Worm (Caenorhabditis elegans): ENCODE data around the gene nhr-235.

nhr-235 gene

ce11 chrII:12626120-12626624, 14.3 kb upstream of the nhr-235 start:
- no peak for TF ChIP-seq unc-62 (GFP tag; optimal IDR thresholded peaks at IDR 0.05)

DNA sequence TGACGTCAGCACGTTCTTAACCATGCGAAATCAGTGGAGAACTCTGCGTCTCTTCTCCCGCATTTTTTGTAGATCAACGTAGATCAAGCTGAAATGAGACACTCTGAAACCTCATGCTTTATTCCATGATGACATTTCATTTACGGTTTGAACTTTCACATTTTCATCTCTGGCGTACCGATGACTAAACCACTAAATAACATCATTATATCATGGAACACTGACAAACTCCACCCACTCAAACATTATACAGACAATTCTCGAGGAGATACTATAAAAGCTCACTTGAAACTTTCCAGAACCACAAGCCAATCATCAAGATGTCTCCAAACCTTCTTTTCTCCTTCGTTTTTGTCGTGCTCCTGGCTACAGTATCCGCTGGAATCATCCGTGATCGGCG, 13.6 kb upstream of the nhr-235 start, which contains the start of gene nspe-7:
Gene nspe-7, plus strand, starts transcription at position 301 of the 400 bp plus-strand sequence.
- TF ChIP-seq unc-62 (GFP tag; optimal IDR thresholded peaks at IDR 0.05) = no peak

DNA sequence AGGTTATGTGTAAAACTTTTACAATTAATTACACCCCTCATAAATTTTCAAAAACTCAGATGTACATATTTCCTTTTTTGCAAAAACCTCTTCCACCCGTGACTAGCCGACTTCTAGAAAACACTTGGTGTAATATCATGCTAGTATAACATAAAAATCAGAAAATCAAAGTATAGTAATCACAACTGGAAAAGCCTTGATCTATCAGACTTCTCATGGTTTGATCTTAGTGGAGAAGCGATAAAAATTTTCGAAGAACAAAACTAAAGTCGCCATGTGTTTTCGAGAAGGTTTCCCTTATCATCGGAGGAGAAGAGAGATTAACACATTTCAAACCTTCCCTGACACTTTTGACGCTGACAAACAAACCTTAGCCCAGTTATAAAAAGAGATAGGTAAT, 11.9 kb upstream of the nhr-235 start, which contains the start of gene nspe-5:
Gene nspe-5, plus strand, starts transcription at position 301 of the 400 bp plus-strand sequence.
- TF ChIP-seq unc-62 (GFP tag; optimal IDR thresholded peaks at IDR 0.05) = no peak

ce11 chrII:12629387-12629786, 11.1 kb upstream of the nhr-235 start, which contains the start of gene Y38E10A.28:
Y38E10A.28 (plus strand) TSS chrII:12629687.
- TF ChIP-seq unc-62 (GFP tag; optimal IDR thresholded peaks at IDR 0.05) = no peak

- no peak for TF ChIP-seq unc-62 (GFP tag; optimal IDR thresholded peaks at IDR 0.05)
Observed at ce11 chrII:12630888-12631287, 9.6 kb upstream of the nhr-235 start, which contains the start of gene Y38E10A.34. Y38E10A.34 (plus strand) TSS chrII:12631188.

ce11 chrII:12634749-12635318, 5.6 kb upstream of the nhr-235 start, which contains the start of gene Y38E10A.17:
Y38E10A.17 (minus strand) TSS chrII:12634799.
- TF ChIP-seq unc-62 (GFP tag; optimal IDR thresholded peaks at IDR 0.05) = no peak

DNA sequence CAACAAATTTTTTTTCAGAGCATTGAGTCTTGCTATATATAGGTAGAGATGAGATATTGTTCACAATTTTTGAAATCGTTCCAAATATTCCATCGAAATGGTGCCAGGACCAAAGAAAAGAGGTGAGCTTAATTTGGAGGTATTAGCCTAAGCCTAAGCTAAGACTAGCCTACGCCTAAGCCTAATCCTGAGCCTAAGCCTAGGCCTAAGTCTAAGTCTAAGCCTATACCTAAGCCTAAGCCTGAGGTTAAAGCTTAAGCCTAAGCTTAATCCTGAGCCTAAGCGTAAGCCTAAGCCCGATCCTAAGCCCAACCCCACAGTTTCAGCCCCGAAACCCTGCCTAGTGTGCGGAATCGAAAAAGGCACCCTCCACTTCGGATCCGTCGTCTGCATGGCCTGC, 3.9 kb upstream of the nhr-235 start, which contains the start of gene nhr-234:
Gene nhr-234, plus strand, starts transcription at position 77 of the 400 bp plus-strand sequence.
- TF ChIP-seq unc-62 (GFP tag; optimal IDR thresholded peaks at IDR 0.05) = no peak

DNA sequence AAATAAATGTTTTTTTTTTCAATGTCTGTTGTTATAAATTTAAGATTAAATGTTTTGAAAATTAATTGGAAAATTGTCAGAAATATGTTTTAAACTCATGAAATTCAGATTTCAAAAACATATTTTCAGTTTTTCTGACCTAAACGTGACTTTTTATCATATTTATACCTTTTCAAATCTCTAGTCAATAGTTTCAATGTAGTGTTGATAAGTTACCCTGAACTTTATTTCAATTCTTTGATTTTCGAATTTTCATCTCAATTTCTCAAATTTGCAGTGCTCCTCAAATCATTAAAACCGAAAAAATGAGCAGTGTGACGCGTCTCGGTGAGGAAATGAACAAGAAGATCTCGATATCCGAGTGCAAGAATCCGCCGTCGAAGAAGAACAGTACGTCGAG, 14.0 kb downstream of the nhr-235 start, which contains the start of gene rgs-4:
Gene rgs-4, plus strand, starts transcription at position 301 of the 400 bp plus-strand sequence.
- no peak for TF ChIP-seq unc-62 (GFP tag; optimal IDR thresholded peaks at IDR 0.05)

- no peak for TF ChIP-seq unc-62 (GFP tag; optimal IDR thresholded peaks at IDR 0.05)
Observed at ce11 chrII:12655816-12656215, 15.3 kb downstream of the nhr-235 start.

ce11 chrII:12657620-12658019, 17.1 kb downstream of the nhr-235 start:
- no peak for TF ChIP-seq unc-62 (GFP tag; optimal IDR thresholded peaks at IDR 0.05)

DNA sequence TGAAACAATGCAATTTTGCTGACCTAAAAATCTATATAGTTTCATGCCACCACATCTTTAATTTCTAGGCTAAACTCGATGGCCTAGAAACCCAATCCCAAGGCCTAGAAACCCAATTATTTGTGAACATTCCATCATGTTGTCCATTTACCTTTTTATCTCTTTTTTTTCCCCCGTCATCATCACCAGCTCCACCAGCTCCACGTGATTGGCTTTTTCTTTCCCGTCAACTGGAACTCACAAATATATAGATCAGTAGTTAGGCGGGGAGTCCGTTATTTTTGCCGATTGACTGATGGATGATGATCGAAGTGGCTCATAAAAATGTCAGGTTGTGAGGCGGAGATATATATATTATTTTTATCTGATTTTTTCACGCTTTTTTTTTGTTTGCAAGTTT, 17.9 kb downstream of the nhr-235 start:
- no peak for TF ChIP-seq unc-62 (GFP tag; optimal IDR thresholded peaks at IDR 0.05)

ce11 chrII:12659676-12660371, 19.4 kb downstream of the nhr-235 start:
- TF ChIP-seq unc-62 (GFP tag; optimal IDR thresholded peaks at IDR 0.05) = no peak

DNA sequence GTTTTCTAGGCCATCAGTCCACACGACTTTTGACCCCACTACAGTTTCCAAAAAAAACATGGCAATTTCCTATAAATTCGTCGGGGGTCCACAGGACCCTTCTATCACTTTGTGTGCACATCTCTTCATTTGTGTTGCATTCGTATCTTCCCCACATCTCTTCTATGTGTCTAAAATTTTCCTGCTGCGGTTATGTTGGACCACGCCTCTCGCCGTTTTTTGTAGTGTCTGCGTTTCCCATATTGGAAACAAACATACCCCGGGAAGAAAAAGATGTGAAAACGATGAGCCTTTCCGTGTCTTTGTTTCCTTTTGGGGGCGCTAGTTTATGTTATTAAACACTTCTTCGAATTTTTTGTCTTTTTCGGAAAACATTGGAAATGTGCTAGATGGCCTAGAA, 21.5 kb downstream of the nhr-235 start:
- no peak for TF ChIP-seq unc-62 (GFP tag; optimal IDR thresholded peaks at IDR 0.05)

DNA sequence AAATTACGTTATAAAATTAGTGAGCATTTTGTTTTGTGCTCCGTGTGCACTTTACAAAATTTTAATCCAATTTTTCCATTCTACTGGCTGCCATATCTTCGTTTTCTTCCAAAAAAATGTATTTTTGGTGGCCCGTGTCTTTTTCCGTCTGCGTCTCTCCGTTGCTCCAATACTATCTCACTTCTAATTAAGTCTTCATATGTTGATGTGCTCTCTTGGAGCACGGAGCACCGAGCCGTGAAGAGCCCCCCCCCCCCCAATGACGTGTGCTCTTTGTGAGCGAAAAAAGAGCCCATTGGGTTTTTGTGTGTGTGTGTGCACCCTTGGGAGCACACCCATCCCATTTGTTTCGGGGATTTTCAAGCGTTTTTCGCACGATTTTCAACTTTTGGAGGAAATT, 24.5 kb downstream of the nhr-235 start:
- TF ChIP-seq unc-62 (GFP tag; optimal IDR thresholded peaks at IDR 0.05) = no peak

ce11 chrII:12666042-12666441, 25.6 kb downstream of the nhr-235 start:
- no peak for TF ChIP-seq unc-62 (GFP tag; optimal IDR thresholded peaks at IDR 0.05)

DNA sequence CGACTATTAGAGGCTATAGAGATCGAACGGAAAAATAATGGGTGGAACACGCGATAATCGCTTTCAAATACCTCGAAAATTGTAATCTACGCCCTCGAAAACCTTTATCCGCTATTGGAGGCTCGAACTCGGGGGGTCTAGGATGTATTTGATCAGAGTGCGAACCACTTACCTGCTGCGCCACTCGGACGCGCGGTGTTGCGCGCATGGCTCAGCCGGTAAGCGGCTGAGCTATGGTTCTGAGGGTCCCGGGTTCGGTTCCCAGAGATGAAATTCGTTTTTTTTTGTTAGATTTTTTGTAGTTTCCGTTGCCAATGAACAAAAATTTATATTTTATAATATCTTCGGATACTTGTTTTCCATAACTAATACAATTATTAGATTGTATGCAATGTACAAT, 27.7 kb downstream of the nhr-235 start:
- no peak for TF ChIP-seq unc-62 (GFP tag; optimal IDR thresholded peaks at IDR 0.05)

DNA sequence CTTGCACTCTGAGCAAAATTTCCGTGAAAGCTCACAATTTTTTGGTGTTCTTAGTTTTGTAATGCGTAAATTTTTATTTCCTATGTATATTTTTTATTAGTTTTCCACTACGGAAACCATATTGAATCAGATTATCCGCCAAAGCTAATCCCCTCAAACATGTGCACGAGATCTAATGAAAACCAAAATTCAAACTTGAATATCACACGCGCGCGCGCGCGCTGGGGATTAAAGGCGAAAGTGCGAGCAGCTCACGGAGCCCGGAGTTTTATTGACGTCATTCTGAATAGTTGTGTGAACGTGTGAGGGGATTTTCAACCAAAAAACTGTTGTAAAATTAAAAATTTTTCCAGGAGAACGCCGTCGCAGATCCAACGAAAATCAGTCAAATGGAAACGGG, 28.4 kb downstream of the nhr-235 start:
- no peak for TF ChIP-seq unc-62 (GFP tag; optimal IDR thresholded peaks at IDR 0.05)
